Worm (Caenorhabditis elegans) whole organism, L4 larva: ENCODE data around the gene Y39E4A.1.

Source experiments
- Y75B8A.6 ChIP-seq: fragments of 200-800 bp; sonication (Bioruptor generic); IDR thresholded peaks from 2 replicates; pipeline ENCODE4 v1.3.6; 2022; ENCODE audit warnings: missing genetic modification reagents, missing genetic modification characterization, missing compliant biosample characterization
- dpl-1 ChIP-seq: fragments of 150-350 bp; optimal IDR thresholded peaks from 2 replicates; lab custom pipeline; 2014; ENCODE audit warnings: missing biosample characterization, missing genetic modification reagents, missing genetic modification characterization
- lin-13 ChIP-seq: fragments of 150-350 bp; optimal IDR thresholded peaks from 2 replicates; lab custom pipeline; 2014; ENCODE audit warnings: missing biosample characterization, missing genetic modification reagents, missing genetic modification characterization

DNA sequence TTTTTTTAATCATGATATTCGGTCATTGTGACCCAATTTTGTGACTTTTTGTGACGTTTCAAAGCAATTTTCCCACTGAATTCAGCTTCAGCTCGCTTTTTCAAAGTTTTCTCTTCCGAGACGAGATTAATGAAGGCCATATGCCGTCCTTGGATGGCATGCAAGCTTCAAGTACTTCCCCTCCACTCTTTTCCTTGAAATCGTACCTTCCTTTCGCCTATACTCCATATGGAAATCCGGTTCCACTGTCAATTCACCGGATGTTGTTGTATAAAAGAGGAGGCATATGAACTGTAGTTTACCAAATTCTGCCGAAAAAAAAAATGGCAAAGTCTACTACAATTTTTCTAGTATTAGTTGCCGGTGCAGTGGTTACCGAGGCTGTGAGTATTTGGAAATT lies 29.6 kb downstream of the Y39E4A.1 start, which contains the start of gene ZK1010.4:
- TF ChIP-seq lin-13 (GFP tag; lab: Kevin White, UChicago) (no peak), Y75B8A.6 (GFP tag; lab: Robert Waterston, UW) (no peak), dpl-1 (no peak)
